Worm (Caenorhabditis elegans) whole organism, L4 larva: Measurements from ENCODE around the gene T27D12.1.

ENCODE experiments used
- Y48G9A.11 ChIP-seq: fragments of 200-800 bp; sonication (Bioruptor generic); IDR thresholded peaks from 2 replicates; pipeline ENCODE4 v1.3.6; 2022; ENCODE audit warnings: missing genetic modification reagents, missing genetic modification characterization, missing compliant biosample characterization
- ama-1 ChIP-seq: fragments of 150-350 bp; optimal IDR thresholded peaks from 2 replicates; lab custom pipeline; 2014; ENCODE audit warnings: inconsistent platforms, mixed read lengths

DNA sequence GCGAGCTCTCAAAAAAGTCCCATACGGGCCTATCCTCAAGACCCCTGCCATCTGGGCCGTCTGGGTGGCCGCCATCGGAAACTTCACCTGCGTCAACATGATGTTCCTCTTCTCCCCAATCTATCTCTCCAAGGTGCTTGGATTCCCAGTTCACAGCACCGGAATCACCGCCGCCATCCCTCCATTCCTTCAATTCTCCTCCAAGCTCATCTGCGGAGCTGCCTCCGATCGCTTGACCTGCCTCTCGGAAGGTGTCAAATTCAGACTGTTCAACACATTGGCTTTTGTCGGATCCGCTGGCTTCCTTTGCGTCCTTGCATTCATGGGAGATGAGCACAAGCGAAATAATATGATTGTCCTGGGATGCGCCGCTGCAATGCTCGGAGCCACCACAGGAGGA is 2.6 kb downstream of the T27D12.1 start:
- TF ChIP-seq Y48G9A.11: no peak
- no peak for TF ChIP-seq ama-1 (lab: Kevin White, UChicago)
